Fruit fly (Drosophila melanogaster): ENCODE data around the gene G9a.

The G9a gene

dm6 chrX:263728-264344 is 18.1 kb downstream of the G9a start, which contains the start of gene CG13377 (continued):
- TF ChIP-seq NfI (GFP tag; optimal IDR thresholded peaks at IDR 0.05) = no peak
- 0 out of 2 replicates have a peak, but pooled peaks have one; percentile 38 for TF ChIP-seq seq (GFP tag; IDR thresholded peaks at IDR 0.05)
- TF ChIP-seq croc (GFP tag; conservative IDR thresholded peaks at IDR 0.05) = no peak
- 0 out of 4 replicates have a peak, but pooled peaks have one; percentile 6 for TF ChIP-seq Gug (GFP tag; IDR thresholded peaks at IDR 0.05)
- no peak for TF ChIP-seq exex (tag; optimal IDR thresholded peaks at IDR 0.05)
- peak; percentile 16 for TF ChIP-seq CG6254 (GFP tag; optimal IDR thresholded peaks at IDR 0.05)
- 0 out of 2 replicates have a peak, but pooled peaks have one; percentile 13 for TF ChIP-seq unc-4 (GFP tag; IDR thresholded peaks at IDR 0.05; ENCODE audit: partially characterized antibody)
- no peak for TF ChIP-seq CG16813 (GFP tag; IDR thresholded peaks at IDR 0.05; ENCODE audit: partially characterized antibody)
- peak; percentile 88 for TF ChIP-seq sens (GFP tag)
- TF ChIP-seq CG10366 (GFP tag; IDR thresholded peaks at IDR 0.05) = 0 out of 2 replicates have a peak, but pooled peaks have one; percentile 10
- no peak for TF ChIP-seq ash1 (GFP tag; optimal IDR thresholded peaks at IDR 0.05)
- peak; percentile 57; the same call in 1 of the 2 replicates for TF ChIP-seq Xrp1 (GFP tag; IDR thresholded peaks at IDR 0.05)
- no peak for TF ChIP-seq Lim3 (GFP tag; IDR thresholded peaks at IDR 0.05)
- peak; percentile 61; the same call in 1 of the 3 replicates for TF ChIP-seq dysf (GFP tag; IDR thresholded peaks at IDR 0.05)
- peak; percentile 27; the same call in 1 of the 2 replicates for TF ChIP-seq Atf6 (GFP tag; IDR thresholded peaks at IDR 0.05)
- TF ChIP-seq Oli (tag; optimal IDR thresholded peaks at IDR 0.05) = peak; percentile 17
- no peak for TF ChIP-seq CG7928 (GFP tag; optimal IDR thresholded peaks at IDR 0.05)
- no peak for TF ChIP-seq Elba2 (GFP tag; optimal IDR thresholded peaks at IDR 0.05)
- 0 out of 2 replicates have a peak, but pooled peaks have one; percentile 23 for TF ChIP-seq CG4730 (GFP tag; IDR thresholded peaks at IDR 0.05)
- peak; percentile 50; the same call in 1 of the 2 replicates for TF ChIP-seq CG6689 (GFP tag; IDR thresholded peaks at IDR 0.05)
- no peak for TF ChIP-seq CG30020 (tag; optimal IDR thresholded peaks at IDR 0.05)
- peak; percentile 1 for TF ChIP-seq sima (GFP tag; optimal IDR thresholded peaks at IDR 0.05)
- peak; percentile 24 for TF ChIP-seq CG30403 (GFP tag; optimal IDR thresholded peaks at IDR 0.05)
- no peak for TF ChIP-seq CG34224 (GFP tag; IDR thresholded peaks at IDR 0.05; ENCODE audit: partially characterized antibody)
- TF ChIP-seq bigmax (GFP tag; optimal IDR thresholded peaks at IDR 0.05) = no peak
- TF ChIP-seq gcm2 (GFP tag; optimal IDR thresholded peaks at IDR 0.05) = no peak
- TF ChIP-seq CG14441 (GFP tag; IDR thresholded peaks at IDR 0.05) = 0 out of 2 replicates have a peak, but pooled peaks have one; percentile 39
- peak; percentile 58; the same call in 1 of the 3 replicates for TF ChIP-seq ci (GFP tag; IDR thresholded peaks at IDR 0.05)
- no peak for TF ChIP-seq ham (GFP tag; IDR thresholded peaks at IDR 0.05)
- peak in 1 of 2 experiments; percentile 29 for TF ChIP-seq dpn (GFP tag; optimal IDR thresholded peaks at IDR 0.05)
- TF ChIP-seq row (GFP tag; IDR thresholded peaks at IDR 0.05) = peak; percentile 60; the same call in 1 of the 3 replicates
- peak; percentile 41 for TF ChIP-seq abd-A (tag; optimal IDR thresholded peaks at IDR 0.05)
- no peak for TF ChIP-seq ato (GFP tag; IDR thresholded peaks at IDR 0.05; ENCODE audit: partially characterized antibody)
- no peak for TF ChIP-seq pan (optimal IDR thresholded peaks at IDR 0.05)
- peak in 1 of 2 experiments; percentile 62 for TF ChIP-seq pan (GFP tag; optimal IDR thresholded peaks at IDR 0.05 in 1 of 2, IDR thresholded peaks at IDR 0.05 in 1 of 2)
- TF ChIP-seq so (GFP tag; IDR thresholded peaks at IDR 0.05) = 0 out of 3 replicates have a peak, but pooled peaks have one; percentile 17
- no peak for TF ChIP-seq mirr (GFP tag; optimal IDR thresholded peaks at IDR 0.05)
- TF ChIP-seq prd (optimal IDR thresholded peaks at IDR 0.05) = no peak
- TF ChIP-seq prd (GFP tag; IDR thresholded peaks at IDR 0.05) = peak; percentile 41; the same call in 1 of the 3 replicates
- TF ChIP-seq CG31224 (GFP tag; IDR thresholded peaks at IDR 0.05) = peak; percentile 40; the same call in 1 of the 2 replicates
- 0 out of 3 replicates have a peak, but pooled peaks have one; percentile 25 for TF ChIP-seq CG11695 (GFP tag; IDR thresholded peaks at IDR 0.05)
- TF ChIP-seq chinmo (GFP tag; IDR thresholded peaks at IDR 0.05; ENCODE audit: partially characterized antibody) = 0 out of 4 replicates have a peak, but pooled peaks have one; percentile 49
- TF ChIP-seq CG34376 (GFP tag; optimal IDR thresholded peaks at IDR 0.05) = no peak
- no peak for TF ChIP-seq p53 (GFP tag; optimal IDR thresholded peaks at IDR 0.05)
- TF ChIP-seq Vsx1 (GFP tag; optimal IDR thresholded peaks at IDR 0.05) = peak; percentile 32
- TF ChIP-seq CG13775 (GFP tag; optimal IDR thresholded peaks at IDR 0.05) = peak; percentile 15
- TF ChIP-seq CG12769 (tag; optimal IDR thresholded peaks at IDR 0.05) = peak; percentile 77
- TF ChIP-seq gem (tag; optimal IDR thresholded peaks at IDR 0.05) = peak; percentile 54
- TF ChIP-seq CG2875 (GFP tag; optimal IDR thresholded peaks at IDR 0.05) = no peak
